Worm (Caenorhabditis elegans) whole organism, early embryonic: ENCODE results near the gene C08G9.1.

Source experiments
- B0310.2 ChIP-seq: sonication (generic microtip); optimal IDR thresholded peaks from 2 replicates; lab custom pipeline; 2016; ENCODE audit warnings: mild to moderate bottlenecking, missing genetic modification characterization, missing compliant biosample characterization
- F13C5.2 ChIP-seq: sonication (generic microtip); optimal IDR thresholded peaks from 2 replicates; lab custom pipeline; 2017; ENCODE audit warnings: mild to moderate bottlenecking, missing genetic modification characterization, inconsistent platforms, missing compliant biosample characterization
- aly-1 ChIP-seq: sonication (generic microtip); optimal IDR thresholded peaks from 2 replicates; lab custom pipeline; 2016; ENCODE audit warnings: missing genetic modification characterization, missing compliant biosample characterization
- ama-1 ChIP-seq: fragments of 150-350 bp; optimal IDR thresholded peaks from 2 replicates; lab custom pipeline; 2014
- ceh-13 ChIP-seq: fragments of 200-800 bp; sonication (Bioruptor generic); optimal IDR thresholded peaks from 2 replicates; lab custom pipeline; 2018; ENCODE audit warnings: mild to moderate bottlenecking, missing genetic modification characterization, missing compliant biosample characterization
- ceh-36 ChIP-seq: sonication (generic microtip); optimal IDR thresholded peaks from 2 replicates; lab custom pipeline; 2016; ENCODE audit warnings: missing genetic modification characterization, inconsistent platforms, missing compliant biosample characterization
- ets-7 ChIP-seq: sonication (generic microtip); optimal IDR thresholded peaks from 2 replicates; lab custom pipeline; 2016; ENCODE audit warnings: missing genotype, missing genetic modification characterization, missing compliant biosample characterization
- flt-1 ChIP-seq: fragments of 200-800 bp; sonication (Bioruptor generic); IDR thresholded peaks from 2 replicates; pipeline ENCODE4 v1.3.6; 2022; ENCODE audit warnings: missing genetic modification characterization, missing compliant biosample characterization
- hmbx-1 ChIP-seq: sonication (generic microtip); optimal IDR thresholded peaks from 2 replicates; lab custom pipeline; 2016; ENCODE audit warnings: mild to moderate bottlenecking, missing genetic modification characterization, missing compliant biosample characterization
- hmg-4 ChIP-seq: fragments of 200-800 bp; sonication (Bioruptor generic); optimal IDR thresholded peaks from 2 replicates; lab custom pipeline; 2018; ENCODE audit warnings: mild to moderate bottlenecking, missing genetic modification characterization, missing compliant biosample characterization
- hnd-1 ChIP-seq: sonication (generic microtip); optimal IDR thresholded peaks from 2 replicates; lab custom pipeline; 2016; ENCODE audit warnings: missing genetic modification characterization, missing compliant biosample characterization
- pes-1 ChIP-seq: fragments of 200-800 bp; sonication (Bioruptor generic); IDR thresholded peaks from 2 replicates; pipeline ENCODE4 v1.3.6; 2022; ENCODE audit warnings: missing genetic modification reagents, missing genetic modification characterization, missing compliant biosample characterization
- scrt-1 ChIP-seq: fragments of 200-800 bp; sonication (Bioruptor generic); IDR thresholded peaks from 2 replicates; pipeline ENCODE4 v1.3.6; 2022; ENCODE audit warnings: missing genetic modification characterization, missing compliant biosample characterization
- sea-1 ChIP-seq: fragments of 200-800 bp; sonication (Bioruptor generic); conservative IDR thresholded peaks from 2 replicates; pipeline ENCODE4 v1.3.6; 2022; ENCODE audit warnings: missing genetic modification characterization, missing compliant biosample characterization
- tbx-11 ChIP-seq: fragments of 200-800 bp; sonication (Bioruptor generic); IDR thresholded peaks from 2 replicates; pipeline ENCODE4 v1.3.6; 2022; ENCODE audit warnings: missing genetic modification characterization, missing compliant biosample characterization
- tbx-37 ChIP-seq: fragments of 200-800 bp; sonication (Bioruptor generic); conservative IDR thresholded peaks from 2 replicates; pipeline ENCODE4 v1.3.6; 2022; ENCODE audit warnings: missing genetic modification reagents, missing genetic modification characterization, missing compliant biosample characterization
- tra-4 ChIP-seq: sonication (generic microtip); optimal IDR thresholded peaks from 2 replicates; lab custom pipeline; 2017; ENCODE audit warnings: missing genetic modification characterization, missing compliant biosample characterization

C08G9.1 gene

DNA sequence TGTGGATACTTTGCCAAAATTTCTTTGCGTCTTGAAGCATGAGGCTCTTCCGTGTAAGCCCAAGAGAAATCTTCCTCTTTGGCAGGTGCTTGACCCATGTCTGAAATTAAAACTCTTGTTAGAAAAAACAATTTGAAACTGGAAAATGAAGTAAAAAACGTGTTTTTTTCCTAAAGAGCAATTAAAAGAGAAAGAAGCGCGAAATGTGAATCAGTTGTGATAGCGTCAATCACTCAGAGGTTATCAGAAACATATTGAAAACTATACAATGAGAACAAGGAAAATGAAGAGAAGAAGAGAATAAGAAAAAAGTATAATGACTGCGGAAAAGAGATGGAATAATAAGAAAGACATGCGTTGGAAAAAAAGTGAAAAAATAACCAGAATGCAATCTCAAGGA, 48.2 kb downstream of the C08G9.1 start, which contains the start of gene F33D4.4:
TSS of gene F33D4.4 (minus strand) at position 101 of the 400 bp plus-strand sequence.
- TF ChIP-seq aly-1 (tag; lab: Kevin White, UChicago) (no peak), hnd-1 (tag; lab: Kevin White, UChicago) (no peak), ama-1 (lab: Kevin White, UChicago) (no peak), ets-7 (tag; lab: Kevin White, UChicago) (no peak), hmg-4 (GFP tag; lab: Kevin White, UChicago) (no peak), tbx-11 (no peak), pes-1 (no peak), B0310.2 (tag; lab: Kevin White, UChicago) (no peak), sea-1 (GFP tag; lab: Robert Waterston, UW) (no peak), tra-4 (no peak), tbx-37 (GFP tag; lab: Robert Waterston, UW) (no peak), ceh-13 (GFP tag; lab: Kevin White, UChicago) (no peak), ceh-36 (tag; lab: Kevin White, UChicago) (no peak), scrt-1 (GFP tag; lab: Robert Waterston, UW) (no peak), F13C5.2 (no peak)

DNA sequence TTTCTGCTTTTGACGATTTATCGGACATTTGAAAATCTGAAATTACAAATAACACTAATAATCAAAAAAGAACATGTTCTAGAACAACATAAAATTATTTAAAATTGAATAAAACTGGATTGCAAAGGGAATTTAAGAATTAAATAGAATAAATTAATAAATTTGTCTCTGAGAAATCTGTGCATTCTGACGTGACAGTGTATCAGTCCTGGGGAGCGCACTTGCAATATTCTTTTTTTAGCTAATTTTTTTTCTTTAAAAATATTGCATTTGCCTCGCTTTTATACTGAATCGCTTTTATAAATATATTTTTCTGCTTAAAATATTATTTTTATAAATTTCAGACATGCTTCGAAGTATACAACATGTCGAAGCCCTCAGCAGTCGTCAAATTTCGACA, 51.1 kb downstream of the C08G9.1 start, which contains the start of the genes mrpl-1, emc-6 and mrps-24:
TSS of gene mrpl-1 (minus strand) at position 1 of the 400 bp plus-strand sequence.
TSS of gene emc-6 (minus strand) at position 36 of the 400 bp plus-strand sequence.
TSS of gene mrps-24 (plus strand) at position 345 of the 400 bp plus-strand sequence.
- TF ChIP-seq hnd-1 (tag; lab: Kevin White, UChicago) (no peak), F13C5.2 (peak; percentile 27)

DNA sequence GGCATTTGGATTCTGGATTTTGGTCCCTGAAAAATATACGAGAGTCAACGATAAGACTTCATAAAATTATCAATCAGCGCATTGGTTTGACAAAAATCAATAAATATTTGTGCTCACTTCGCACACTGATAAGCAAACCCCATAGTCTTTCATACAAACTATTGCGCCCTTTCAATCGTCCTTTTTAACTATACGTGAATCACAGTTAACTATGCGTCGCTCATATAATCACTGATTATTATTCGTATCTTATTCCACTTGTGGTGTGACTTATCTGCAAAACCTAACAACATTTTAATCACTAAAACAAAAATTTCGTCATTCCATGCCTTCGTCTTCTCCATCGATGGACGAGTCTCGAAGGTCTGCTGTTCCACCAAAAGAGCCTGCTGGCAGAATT, 52.3 kb downstream of the C08G9.1 start, which contains the start of gene nhr-8:
TSS of gene nhr-8 (plus strand) at position 160 of the 400 bp plus-strand sequence.
- TF ChIP-seq tbx-11 = no peak
- TF ChIP-seq pes-1 = no peak
- no peak for TF ChIP-seq B0310.2 (tag; lab: Kevin White, UChicago)
- TF ChIP-seq scrt-1 (GFP tag; lab: Robert Waterston, UW) = no peak
- TF ChIP-seq F13C5.2 = no peak
- no peak for TF ChIP-seq ceh-36 (tag; lab: Kevin White, UChicago)
- TF ChIP-seq sea-1 (GFP tag; lab: Robert Waterston, UW) = no peak
- no peak for TF ChIP-seq aly-1 (tag; lab: Kevin White, UChicago)
- no peak for TF ChIP-seq ets-7 (tag; lab: Kevin White, UChicago)
- TF ChIP-seq hmg-4 (GFP tag; lab: Kevin White, UChicago) = no peak
- TF ChIP-seq tra-4 = no peak
- no peak for TF ChIP-seq ceh-13 (GFP tag; lab: Kevin White, UChicago)
- no peak for TF ChIP-seq flt-1
- no peak for TF ChIP-seq hmbx-1 (tag; lab: Kevin White, UChicago)
- TF ChIP-seq tbx-37 (GFP tag; lab: Robert Waterston, UW) = no peak
- TF ChIP-seq ama-1 (lab: Kevin White, UChicago) = no peak
- TF ChIP-seq hnd-1 (tag; lab: Kevin White, UChicago) = no peak

DNA sequence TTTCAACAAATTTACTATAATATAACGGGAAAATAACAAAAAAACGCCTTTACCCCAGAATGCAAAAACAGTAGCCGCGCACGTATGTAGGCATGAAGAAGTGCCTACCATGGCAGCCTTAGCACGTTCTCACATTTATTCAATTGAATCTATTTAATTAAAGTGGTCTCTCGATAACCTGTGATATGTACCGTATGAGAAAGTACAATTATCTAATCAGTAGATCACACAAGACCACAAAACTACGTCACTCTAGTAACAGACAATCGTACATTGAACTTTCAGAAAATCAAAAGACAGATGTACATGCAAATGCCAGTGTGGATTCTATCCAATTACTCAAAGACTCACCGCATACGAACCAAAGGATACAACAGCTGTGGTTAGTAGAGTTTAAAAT, 53.7 kb downstream of the C08G9.1 start:
- TF ChIP-seq hnd-1 (tag; lab: Kevin White, UChicago) = no peak
- TF ChIP-seq tra-4 = no peak
- no peak for TF ChIP-seq pes-1
- TF ChIP-seq ets-7 (tag; lab: Kevin White, UChicago) = no peak
- no peak for TF ChIP-seq aly-1 (tag; lab: Kevin White, UChicago)
- TF ChIP-seq ceh-13 (GFP tag; lab: Kevin White, UChicago) = no peak
- TF ChIP-seq scrt-1 (GFP tag; lab: Robert Waterston, UW) = no peak
- no peak for TF ChIP-seq F13C5.2
